Worm (Caenorhabditis elegans): ENCODE measurements around the gene T01C8.3.

T01C8.3 gene

DNA sequence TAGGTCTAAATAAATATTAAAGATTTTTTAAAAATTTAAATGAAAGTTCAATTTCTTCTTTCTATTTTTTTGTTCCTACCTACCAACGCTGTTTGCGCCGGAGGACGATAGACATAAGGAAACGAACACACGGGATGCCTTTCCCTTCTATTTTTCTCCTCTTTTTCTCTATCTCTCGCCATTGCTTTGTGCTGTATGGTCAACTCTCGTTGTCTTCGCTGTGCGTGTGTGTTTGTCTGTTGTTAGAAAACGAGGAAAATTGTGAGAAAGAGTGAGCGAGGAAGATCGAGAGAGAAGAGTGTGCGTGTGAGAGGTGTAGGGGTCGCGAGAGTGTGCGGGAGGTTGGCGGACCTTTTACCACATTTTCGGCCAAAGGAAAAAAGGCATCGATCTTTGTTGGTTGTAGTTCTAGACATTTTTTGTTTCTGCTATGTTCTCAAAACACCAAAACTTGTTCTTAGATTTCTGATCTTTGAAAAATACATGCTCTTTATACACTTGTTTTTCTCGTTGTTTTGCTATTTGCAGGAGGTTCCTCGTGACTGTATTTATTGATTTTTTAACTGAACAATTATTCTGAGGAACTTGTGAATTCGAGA is 16.2 kb upstream of the T01C8.3 start:
- no peak for TF ChIP-seq unc-39 (tag; optimal IDR thresholded peaks at IDR 0.05)
- no peak for TF ChIP-seq nhr-28 (tag; optimal IDR thresholded peaks at IDR 0.05)
- peak; percentile 39 for TF ChIP-seq snpc-4 (tag; optimal IDR thresholded peaks at IDR 0.05)
- TF ChIP-seq ceh-82 (tag; optimal IDR thresholded peaks at IDR 0.05) = no peak
- TF ChIP-seq fkh-2 (tag; optimal IDR thresholded peaks at IDR 0.05) = no peak
- no peak for TF ChIP-seq elt-3 (tag; optimal IDR thresholded peaks at IDR 0.05)
- no peak for TF ChIP-seq aly-2 (tag; optimal IDR thresholded peaks at IDR 0.05)
- no peak for TF ChIP-seq nhr-11 (tag; optimal IDR thresholded peaks at IDR 0.05)
- TF ChIP-seq ceh-16 (tag; optimal IDR thresholded peaks at IDR 0.05) = no peak
- no peak for TF ChIP-seq nhr-77 (tag; optimal IDR thresholded peaks at IDR 0.05)
- TF ChIP-seq nfya-1 (tag; optimal IDR thresholded peaks at IDR 0.05; ENCODE audit: insufficient read depth) = peak; percentile 79
- TF ChIP-seq pqm-1 (tag; optimal IDR thresholded peaks at IDR 0.05) = peak; percentile 28
- no peak for TF ChIP-seq ceh-28 (tag; optimal IDR thresholded peaks at IDR 0.05)
- peak; percentile 89 for TF ChIP-seq hmg-11 (tag; optimal IDR thresholded peaks at IDR 0.05)
- peak; percentile 22 for TF ChIP-seq lin-15B (tag; optimal IDR thresholded peaks at IDR 0.05)
- no peak for TF ChIP-seq tbx-2 (tag; optimal IDR thresholded peaks at IDR 0.05)
- TF ChIP-seq ceh-9 (tag; optimal IDR thresholded peaks at IDR 0.05) = no peak
- no peak for TF ChIP-seq fos-1 (tag; optimal IDR thresholded peaks at IDR 0.05)
- peak; percentile 10 for TF ChIP-seq lsy-12 (tag; optimal IDR thresholded peaks at IDR 0.05)
- TF ChIP-seq mdl-1 (tag; optimal IDR thresholded peaks at IDR 0.05) = no peak
- peak; percentile 58 for TF ChIP-seq nhr-25 (tag; optimal IDR thresholded peaks at IDR 0.05)
- TF ChIP-seq nhr-43 (tag; optimal IDR thresholded peaks at IDR 0.05; ENCODE audit: poor library complexity, severe bottlenecking) = peak; percentile 25
- TF ChIP-seq pha-4 (tag; optimal IDR thresholded peaks at IDR 0.05) = peak; percentile 88
- no peak for TF ChIP-seq nhr-237 (tag; optimal IDR thresholded peaks at IDR 0.05)
- no peak for TF ChIP-seq unc-62 (GFP tag; optimal IDR thresholded peaks at IDR 0.05)
- TF ChIP-seq ama-1 (optimal IDR thresholded peaks at IDR 0.05) = peak; percentile 84
- no peak for TF ChIP-seq ZK546.5 (tag; optimal IDR thresholded peaks at IDR 0.05)
- no peak for TF ChIP-seq eor-1 (tag; optimal IDR thresholded peaks at IDR 0.05)
- TF ChIP-seq elt-2 (tag; optimal IDR thresholded peaks at IDR 0.05) = peak; percentile 1
- peak; percentile 30 for TF ChIP-seq fkh-10 (GFP tag; optimal IDR thresholded peaks at IDR 0.05)
- TF ChIP-seq nhr-23 (tag; optimal IDR thresholded peaks at IDR 0.05) = peak; percentile 13
- TF ChIP-seq lin-39 (tag; optimal IDR thresholded peaks at IDR 0.05) = peak; percentile 76
- TF ChIP-seq daf-12 (tag; optimal IDR thresholded peaks at IDR 0.05) = no peak

DNA sequence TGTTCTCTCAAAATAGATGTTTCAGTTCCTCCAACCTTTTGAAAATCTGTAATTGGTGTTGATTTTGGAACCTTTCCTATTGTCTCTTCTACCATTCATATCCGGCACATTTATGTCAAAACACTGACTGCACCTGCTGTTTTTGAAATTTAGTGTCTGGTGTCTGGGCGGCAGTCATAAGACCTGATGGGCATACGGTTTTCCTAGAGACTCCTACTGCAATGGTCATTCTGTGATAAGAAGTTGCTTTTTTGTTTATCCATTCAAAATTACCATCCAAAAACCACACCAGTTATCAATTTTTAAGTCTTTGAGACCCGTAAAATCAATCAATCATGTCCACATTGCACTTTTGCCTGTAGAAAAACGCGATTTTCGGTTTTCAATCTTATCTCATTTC is 15.6 kb upstream of the T01C8.3 start:
- TF ChIP-seq elt-2 (tag; optimal IDR thresholded peaks at IDR 0.05) = peak; percentile 14
- no peak for TF ChIP-seq snpc-4 (tag; optimal IDR thresholded peaks at IDR 0.05)
- peak; percentile 39 for TF ChIP-seq ama-1 (optimal IDR thresholded peaks at IDR 0.05)
- no peak for TF ChIP-seq ztf-4 (tag; optimal IDR thresholded peaks at IDR 0.05)

ce11 chrX:16796826-16797225 is 13.8 kb upstream of the T01C8.3 start:
- TF ChIP-seq tbx-2 (tag; optimal IDR thresholded peaks at IDR 0.05) (peak; percentile 46), nhr-67 (tag; optimal IDR thresholded peaks at IDR 0.05) (no peak), nhr-77 (tag; optimal IDR thresholded peaks at IDR 0.05) (no peak), nhr-237 (tag; optimal IDR thresholded peaks at IDR 0.05) (no peak), nhr-12 (tag; optimal IDR thresholded peaks at IDR 0.05) (no peak), mdl-1 (tag; optimal IDR thresholded peaks at IDR 0.05) (peak; percentile 97), ztf-11 (tag; optimal IDR thresholded peaks at IDR 0.05) (no peak), aly-2 (tag; optimal IDR thresholded peaks at IDR 0.05) (no peak), lin-39 (tag; optimal IDR thresholded peaks at IDR 0.05) (peak; percentile 67), ceh-28 (tag; optimal IDR thresholded peaks at IDR 0.05) (peak; percentile 73), nfya-1 (tag; optimal IDR thresholded peaks at IDR 0.05; ENCODE audit: insufficient read depth) (peak; percentile 89), zag-1 (tag; optimal IDR thresholded peaks at IDR 0.05) (no peak), nhr-43 (tag; optimal IDR thresholded peaks at IDR 0.05; ENCODE audit: poor library complexity, severe bottlenecking) (peak; percentile 91), elt-3 (tag; optimal IDR thresholded peaks at IDR 0.05) (no peak), ceh-16 (tag; optimal IDR thresholded peaks at IDR 0.05) (no peak), lin-15B (tag; optimal IDR thresholded peaks at IDR 0.05) (peak; percentile 53), fkh-10 (GFP tag; optimal IDR thresholded peaks at IDR 0.05) (peak; percentile 97), nhr-76 (tag; optimal IDR thresholded peaks at IDR 0.05) (no peak), fkh-2 (tag; optimal IDR thresholded peaks at IDR 0.05) (no peak), snpc-4 (tag; optimal IDR thresholded peaks at IDR 0.05) (peak; percentile 49), mml-1 (tag; optimal IDR thresholded peaks at IDR 0.05) (peak; percentile 66), unc-62 (GFP tag; optimal IDR thresholded peaks at IDR 0.05) (peak; percentile 66), ama-1 (optimal IDR thresholded peaks at IDR 0.05) (peak; percentile 74), ceh-82 (tag; optimal IDR thresholded peaks at IDR 0.05) (no peak), elt-2 (tag; optimal IDR thresholded peaks at IDR 0.05) (peak; percentile 77), fos-1 (tag; optimal IDR thresholded peaks at IDR 0.05) (no peak), pha-4 (tag; optimal IDR thresholded peaks at IDR 0.05) (peak; percentile 88), egl-5 (tag; optimal IDR thresholded peaks at IDR 0.05) (peak; percentile 96), hmg-11 (tag; optimal IDR thresholded peaks at IDR 0.05) (peak; percentile 72), ZK546.5 (tag; optimal IDR thresholded peaks at IDR 0.05) (no peak), eor-1 (tag; optimal IDR thresholded peaks at IDR 0.05) (no peak), ceh-9 (tag; optimal IDR thresholded peaks at IDR 0.05) (no peak), nhr-11 (tag; optimal IDR thresholded peaks at IDR 0.05) (peak; percentile 82), skn-1 (tag; optimal IDR thresholded peaks at IDR 0.05) (peak; percentile 53), nhr-23 (tag; optimal IDR thresholded peaks at IDR 0.05) (peak; percentile 90), unc-39 (tag; optimal IDR thresholded peaks at IDR 0.05) (no peak), ztf-4 (tag; optimal IDR thresholded peaks at IDR 0.05) (peak; percentile 15), R02D3.7 (tag; optimal IDR thresholded peaks at IDR 0.05) (no peak), sea-2 (GFP tag; optimal IDR thresholded peaks at IDR 0.05) (peak; percentile 11), daf-12 (tag; optimal IDR thresholded peaks at IDR 0.05) (no peak), nhr-25 (tag; optimal IDR thresholded peaks at IDR 0.05) (peak; percentile 95), lsy-12 (tag; optimal IDR thresholded peaks at IDR 0.05) (peak; percentile 85)

All from whole organism, L3 larva.